Fruit fly (Drosophila melanogaster): ENCODE data around the gene CG15771.

- TF ChIP-seq ovo (GFP tag; optimal IDR thresholded peaks at IDR 0.05) (no peak), Hr96 (GFP tag; optimal IDR thresholded peaks at IDR 0.05) (no peak), CG11617 (GFP tag; optimal IDR thresholded peaks at IDR 0.05) (no peak), cnc (optimal IDR thresholded peaks at IDR 0.05) (no peak), CG33017 (tag; optimal IDR thresholded peaks at IDR 0.05) (no peak), Mnt (GFP tag; optimal IDR thresholded peaks at IDR 0.05) (no peak), CG5204 (GFP tag; optimal IDR thresholded peaks at IDR 0.05) (no peak), CG7045 (GFP tag; optimal IDR thresholded peaks at IDR 0.05) (no peak), cic (GFP tag; optimal IDR thresholded peaks at IDR 0.05) (no peak), CG7101 (tag; optimal IDR thresholded peaks at IDR 0.05) (no peak), pad (GFP tag; optimal IDR thresholded peaks at IDR 0.05) (no peak), kay (GFP tag; ENCODE audit: borderline replicate concordance) (no peak), Clk (GFP tag; optimal IDR thresholded peaks at IDR 0.05) (no peak)
Measured at dm6 chrX:5766732-5767131, 11.4 kb downstream of the CG15771 start.

Data from whole organism, adult.